Worm (Caenorhabditis elegans): ENCODE data around the gene sra-32.

DNA sequence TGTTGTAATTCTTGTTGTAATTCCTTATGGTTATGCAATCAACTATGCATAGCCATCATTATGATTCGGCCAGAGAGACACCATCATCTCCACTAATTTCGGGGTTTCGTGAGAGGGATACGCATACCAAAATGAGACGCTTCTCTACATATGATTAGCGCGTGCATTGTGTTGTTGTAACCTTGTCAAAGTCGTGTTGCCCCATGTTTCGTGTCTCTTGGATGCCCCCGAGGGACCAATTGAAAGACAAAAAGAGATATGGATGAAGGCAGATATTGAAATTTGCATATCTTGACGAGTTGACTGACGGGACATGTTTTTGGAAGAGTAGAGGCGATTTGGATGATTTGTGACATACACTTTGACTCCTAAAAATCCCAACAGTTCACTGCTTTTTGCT, 47.6 kb upstream of the sra-32 start:
- TF ChIP-seq ztf-23 (GFP tag; IDR thresholded peaks at IDR 0.05) (no peak), T22C8.4 (GFP tag; IDR thresholded peaks at IDR 0.05) (no peak), ztf-29 (GFP tag; IDR thresholded peaks at IDR 0.05) (no peak), ref-1 (GFP tag; conservative IDR thresholded peaks at IDR 0.05) (no peak), tab-1 (GFP tag; IDR thresholded peaks at IDR 0.05) (no peak), med-1 (GFP tag; optimal IDR thresholded peaks at IDR 0.05; ENCODE audit: insufficient read depth) (no peak), klf-2 (GFP tag; conservative IDR thresholded peaks at IDR 0.05) (no peak)
